Worm (Caenorhabditis elegans) whole organism, L3 larva: Measurements from ENCODE around the gene col-69.

Source experiments
- R02D3.7 ChIP-seq: fragments of 150-350 bp; optimal IDR thresholded peaks from 2 replicates; lab custom pipeline; 2014; ENCODE audit warnings: missing biosample characterization, missing genetic modification characterization
- ZK546.5 ChIP-seq: sonication (generic microtip); optimal IDR thresholded peaks from 2 replicates; lab custom pipeline; 2017; ENCODE audit warnings: missing biosample characterization, missing genetic modification characterization
- aly-2 ChIP-seq: fragments of 150-350 bp; optimal IDR thresholded peaks from 2 replicates; lab custom pipeline; 2014; ENCODE audit warnings: missing biosample characterization, missing genetic modification characterization
- ama-1 ChIP-seq: fragments of 150-350 bp; optimal IDR thresholded peaks from 2 replicates; lab custom pipeline; 2018
- ceh-16 ChIP-seq: sonication (generic microtip); optimal IDR thresholded peaks from 2 replicates; lab custom pipeline; 2017; ENCODE audit warnings: missing biosample characterization, missing genetic modification characterization
- ceh-28 ChIP-seq: fragments of 150-350 bp; optimal IDR thresholded peaks from 2 replicates; lab custom pipeline; 2014; ENCODE audit warnings: missing biosample characterization, missing genetic modification reagents, missing genetic modification characterization
- ceh-82 ChIP-seq: fragments of 150-350 bp; optimal IDR thresholded peaks from 2 replicates; lab custom pipeline; 2014; ENCODE audit warnings: missing biosample characterization, missing genetic modification characterization
- ceh-9 ChIP-seq: sonication (generic microtip); optimal IDR thresholded peaks from 2 replicates; lab custom pipeline; 2018; ENCODE audit warnings: missing biosample characterization, missing genetic modification characterization
- daf-12 ChIP-seq: fragments of 150-350 bp; optimal IDR thresholded peaks from 2 replicates; lab custom pipeline; 2014; ENCODE audit warnings: missing biosample characterization, missing genetic modification reagents, missing genetic modification characterization
- egl-27 ChIP-seq: sonication (generic microtip); optimal IDR thresholded peaks from 4 replicates; lab custom pipeline; 2017; ENCODE audit warnings: missing biosample characterization, missing genetic modification reagents, missing genetic modification characterization
- egl-5 ChIP-seq: fragments of 150-350 bp; optimal IDR thresholded peaks from 2 replicates; lab custom pipeline; 2017; ENCODE audit warnings: missing biosample characterization, missing genetic modification reagents, missing genetic modification characterization, inconsistent platforms
- elt-1 ChIP-seq: fragments of 150-350 bp; optimal IDR thresholded peaks from 2 replicates; lab custom pipeline; 2014; ENCODE audit warnings: missing biosample characterization, missing genetic modification characterization
- elt-2 ChIP-seq: sonication (generic microtip); optimal IDR thresholded peaks from 2 replicates; lab custom pipeline; 2016; ENCODE audit warnings: missing genetic modification reagents, mild to moderate bottlenecking, missing genetic modification characterization, missing compliant biosample characterization
- elt-3 ChIP-seq, 3 experiments: fragments of 150-350 bp in 1 of 3; sonication (generic microtip) in 2 of 3; optimal IDR thresholded peaks; 2 replicates in 2 of 3; 4 replicates in 1 of 3; lab custom pipeline; 2014 to 2017; ENCODE audit warnings: missing biosample characterization in 3 of 3, missing genetic modification characterization in 3 of 3
- eor-1 ChIP-seq, 2 experiments: fragments of 150-350 bp; optimal IDR thresholded peaks; 2 replicates each; lab custom pipeline; 2014 to 2018; ENCODE audit warnings: missing biosample characterization in 2 of 2, missing genetic modification characterization in 2 of 2
- fkh-10 ChIP-seq: sonication (generic microtip); optimal IDR thresholded peaks from 2 replicates; lab custom pipeline; 2017; ENCODE audit warnings: missing biosample characterization, missing genetic modification reagents, missing genetic modification characterization
- fkh-2 ChIP-seq: fragments of 150-350 bp; optimal IDR thresholded peaks from 2 replicates; lab custom pipeline; 2014; ENCODE audit warnings: missing biosample characterization, missing genetic modification reagents, missing genetic modification characterization
- hmg-11 ChIP-seq: sonication (generic microtip); optimal IDR thresholded peaks from 2 replicates; lab custom pipeline; 2016; ENCODE audit warnings: missing genetic modification characterization, missing compliant biosample characterization
- jun-1 ChIP-seq: fragments of 150-350 bp; optimal IDR thresholded peaks from 2 replicates; lab custom pipeline; 2014; ENCODE audit warnings: missing biosample characterization, missing genetic modification reagents, missing genetic modification characterization
- lin-15B ChIP-seq: fragments of 150-350 bp; optimal IDR thresholded peaks from 2 replicates; lab custom pipeline; 2014; ENCODE audit warnings: missing biosample characterization, missing genetic modification characterization
- lin-39 ChIP-seq: fragments of 150-350 bp; optimal IDR thresholded peaks from 2 replicates; lab custom pipeline; 2018; ENCODE audit warnings: missing biosample characterization, missing genetic modification reagents, missing genetic modification characterization
- lsy-12 ChIP-seq: sonication (generic microtip); optimal IDR thresholded peaks from 2 replicates; lab custom pipeline; 2016; ENCODE audit warnings: mild to moderate bottlenecking, missing genetic modification characterization, missing compliant biosample characterization
- mdl-1 ChIP-seq: fragments of 150-350 bp; optimal IDR thresholded peaks from 2 replicates; lab custom pipeline; 2014; ENCODE audit warnings: missing biosample characterization, missing genetic modification characterization
- mml-1 ChIP-seq: fragments of 150-350 bp; sonication (generic microtip); optimal IDR thresholded peaks from 3 replicates; lab custom pipeline; 2014; ENCODE audit warnings: missing biosample characterization, missing genetic modification characterization
- nfya-1 ChIP-seq: sonication (generic microtip); optimal IDR thresholded peaks from 2 replicates; lab custom pipeline; 2017; ENCODE audit warnings: missing genetic modification characterization, mild to moderate bottlenecking, missing compliant biosample characterization, antibody characterized with exemption, moderate library complexity; ENCODE audit not compliant: insufficient read depth
- nhr-11 ChIP-seq: fragments of 150-350 bp; optimal IDR thresholded peaks from 2 replicates; lab custom pipeline; 2014; ENCODE audit warnings: missing biosample characterization, missing genetic modification characterization
- nhr-12 ChIP-seq: fragments of 150-350 bp; optimal IDR thresholded peaks from 2 replicates; lab custom pipeline; 2014; ENCODE audit warnings: missing biosample characterization, missing genetic modification characterization
- nhr-23 ChIP-seq: fragments of 150-350 bp; optimal IDR thresholded peaks from 2 replicates; lab custom pipeline; 2014; ENCODE audit warnings: missing biosample characterization, missing genetic modification reagents, missing genetic modification characterization
- nhr-237 ChIP-seq: fragments of 150-350 bp; optimal IDR thresholded peaks from 2 replicates; lab custom pipeline; 2014; ENCODE audit warnings: missing biosample characterization, missing genetic modification characterization
- nhr-25 ChIP-seq: sonication (generic microtip); optimal IDR thresholded peaks from 2 replicates; lab custom pipeline; 2017; ENCODE audit warnings: missing biosample characterization, missing genetic modification characterization
- nhr-28 ChIP-seq: fragments of 150-350 bp; optimal IDR thresholded peaks from 2 replicates; lab custom pipeline; 2014; ENCODE audit warnings: missing biosample characterization, missing genetic modification characterization
- nhr-43 ChIP-seq: sonication (generic microtip); optimal IDR thresholded peaks from 2 replicates; lab custom pipeline; 2016; ENCODE audit warnings: mild to moderate bottlenecking, missing genetic modification characterization, missing compliant biosample characterization; ENCODE audit not compliant: poor library complexity, severe bottlenecking
- nhr-67 ChIP-seq: fragments of 150-350 bp; optimal IDR thresholded peaks from 2 replicates; lab custom pipeline; 2014; ENCODE audit warnings: missing biosample characterization, missing genetic modification characterization
- nhr-76 ChIP-seq: fragments of 150-350 bp; sonication (generic microtip); optimal IDR thresholded peaks from 5 replicates; lab custom pipeline; 2014; ENCODE audit warnings: missing biosample characterization, missing genetic modification characterization
- nhr-77 ChIP-seq: fragments of 150-350 bp; optimal IDR thresholded peaks from 2 replicates; lab custom pipeline; 2014; ENCODE audit warnings: missing biosample characterization, missing genetic modification characterization
- pha-4 ChIP-seq: fragments of 150-350 bp; optimal IDR thresholded peaks from 2 replicates; lab custom pipeline; 2014; ENCODE audit warnings: missing biosample characterization, missing genetic modification reagents, missing genetic modification characterization
- pqm-1 ChIP-seq: fragments of 150-350 bp; optimal IDR thresholded peaks from 2 replicates; lab custom pipeline; 2017; ENCODE audit warnings: missing biosample characterization, missing genetic modification characterization, inconsistent platforms
- sea-2 ChIP-seq: fragments of 150-350 bp; sonication (generic microtip); optimal IDR thresholded peaks from 4 replicates; lab custom pipeline; 2014; ENCODE audit warnings: missing biosample characterization, missing genetic modification reagents, missing genetic modification characterization
- skn-1 ChIP-seq: fragments of 150-350 bp; optimal IDR thresholded peaks from 2 replicates; lab custom pipeline; 2014; ENCODE audit warnings: missing biosample characterization, missing genetic modification characterization
- snpc-4 ChIP-seq: fragments of 150-350 bp; optimal IDR thresholded peaks from 2 replicates; lab custom pipeline; 2014; ENCODE audit warnings: missing biosample characterization, missing genetic modification characterization
- tbx-2 ChIP-seq: sonication (generic microtip); optimal IDR thresholded peaks from 2 replicates; lab custom pipeline; 2016; ENCODE audit warnings: mild to moderate bottlenecking, missing genetic modification characterization, missing compliant biosample characterization
- unc-39 ChIP-seq: sonication (generic microtip); optimal IDR thresholded peaks from 4 replicates; lab custom pipeline; 2017; ENCODE audit warnings: missing biosample characterization, missing genetic modification characterization
- unc-62 ChIP-seq: fragments of 150-350 bp; sonication (generic microtip); optimal IDR thresholded peaks from 4 replicates; lab custom pipeline; 2014; ENCODE audit warnings: missing biosample characterization, missing genetic modification reagents, missing genetic modification characterization
- zag-1 ChIP-seq: fragments of 150-350 bp; optimal IDR thresholded peaks from 2 replicates; lab custom pipeline; 2014; ENCODE audit warnings: missing biosample characterization, missing genetic modification characterization
- ztf-11 ChIP-seq: fragments of 150-350 bp; optimal IDR thresholded peaks from 2 replicates; lab custom pipeline; 2014; ENCODE audit warnings: missing biosample characterization, missing genetic modification characterization
- ztf-4 ChIP-seq: fragments of 150-350 bp; optimal IDR thresholded peaks from 2 replicates; lab custom pipeline; 2014; ENCODE audit warnings: missing biosample characterization, missing genetic modification characterization

col-69 gene

DNA sequence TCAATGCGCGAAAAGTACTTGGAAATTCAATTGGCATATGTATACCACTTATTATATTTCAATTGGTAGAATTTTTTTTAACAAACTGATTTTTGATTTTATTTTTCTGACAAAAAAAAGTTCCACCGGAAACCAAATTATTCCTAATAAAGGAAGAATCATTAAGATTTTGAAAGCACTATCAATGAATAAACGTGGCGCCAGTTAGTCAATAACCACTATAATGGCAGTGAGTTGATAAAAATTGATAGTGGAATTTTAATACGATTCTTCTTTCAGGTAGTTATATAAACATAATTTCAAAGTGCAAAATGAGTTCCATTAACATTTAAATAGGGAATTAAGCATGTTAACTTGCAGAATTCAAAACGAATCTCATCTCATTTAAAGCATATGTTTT lies at the start of gene col-69:
TSS of gene col-69 (minus strand) at position 101 of the 400 bp plus-strand sequence.
- TF ChIP-seq elt-2 (tag; lab: Kevin White, UChicago) (peak; percentile 15), daf-12 (no peak), nfya-1 (no peak)

DNA sequence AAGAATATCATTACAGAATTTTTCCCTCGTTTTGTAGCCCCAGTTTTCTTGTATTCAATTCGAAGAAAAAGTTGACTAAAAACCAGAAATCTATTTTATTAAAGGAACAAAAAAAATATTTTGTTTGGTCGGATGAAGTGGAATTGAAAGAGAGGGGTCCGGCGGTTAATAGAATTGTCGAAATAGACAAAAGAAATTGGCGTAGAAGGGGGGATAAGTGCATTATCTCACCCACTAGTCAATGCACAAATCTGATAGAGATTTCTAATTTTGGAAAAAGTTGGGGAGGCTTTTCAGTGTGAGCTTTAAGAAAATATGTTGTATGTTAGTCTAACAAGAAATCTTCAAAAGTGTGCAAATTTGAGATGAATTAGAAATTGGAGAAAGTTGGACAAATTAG lies 48.9 kb upstream of the col-69 start:
- no peak for TF ChIP-seq elt-3 (tag; optimal IDR thresholded peaks at IDR 0.05; lab: Kevin White, UChicago)
- TF ChIP-seq lin-39 (tag; lab: Kevin White, UChicago) = no peak
- no peak for TF ChIP-seq tbx-2 (tag; lab: Kevin White, UChicago)
- no peak for TF ChIP-seq nhr-11 (tag; lab: Kevin White, UChicago)
- no peak for TF ChIP-seq nhr-23 (tag; lab: Kevin White, UChicago)
- no peak for TF ChIP-seq sea-2
- TF ChIP-seq fkh-10 (GFP tag; lab: Kevin White, UChicago) = no peak
- TF ChIP-seq nhr-43 (tag; lab: Kevin White, UChicago) = no peak
- no peak for TF ChIP-seq pqm-1 (tag; lab: Kevin White, UChicago)
- TF ChIP-seq ztf-4 (tag; lab: Kevin White, UChicago) = no peak
- no peak for TF ChIP-seq aly-2 (tag; lab: Kevin White, UChicago)
- TF ChIP-seq ceh-9 (tag; lab: Kevin White, UChicago) = no peak
- TF ChIP-seq snpc-4 (tag; lab: Kevin White, UChicago) = no peak
- TF ChIP-seq elt-1 (tag; lab: Kevin White, UChicago) = no peak
- TF ChIP-seq, all 47 proteins: peak for 0

ce11 chrII:349749-350148 lies 44.2 kb upstream of the col-69 start:
- TF ChIP-seq ama-1 (lab: Kevin White, UChicago) = no peak
- no peak for TF ChIP-seq skn-1 (tag; lab: Kevin White, UChicago)
- TF ChIP-seq pqm-1 (tag; lab: Kevin White, UChicago) = no peak
- TF ChIP-seq ZK546.5 (tag; lab: Kevin White, UChicago) = no peak

DNA sequence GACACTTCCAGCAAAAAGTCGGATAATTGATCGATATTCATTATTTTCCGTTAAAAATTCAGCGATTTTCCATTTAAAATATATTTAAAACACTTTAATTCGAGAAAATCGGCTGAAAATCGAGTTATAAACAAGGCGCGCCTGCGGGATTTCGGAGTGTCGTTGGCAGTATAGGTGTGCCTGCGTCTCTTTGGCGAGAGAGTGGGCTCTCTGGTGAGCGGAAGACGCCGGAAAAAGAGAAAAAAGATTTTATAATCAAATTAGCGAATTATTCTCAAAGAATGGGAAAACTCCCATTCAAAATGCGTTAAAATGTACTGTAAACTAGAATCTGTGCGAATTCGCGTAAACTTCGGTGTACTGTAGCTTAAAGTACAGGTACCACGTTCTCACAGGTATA lies 42.2 kb upstream of the col-69 start, which contains the start of gene D1069.3:
TSS of gene D1069.3 (minus strand) at position 158 of the 400 bp plus-strand sequence.
- no peak for TF ChIP-seq nhr-23 (tag; lab: Kevin White, UChicago)
- no peak for TF ChIP-seq elt-3 (tag; optimal IDR thresholded peaks at IDR 0.05; lab: Kevin White, UChicago)
- no peak for TF ChIP-seq nhr-11 (tag; lab: Kevin White, UChicago)
- peak; percentile 14 for TF ChIP-seq egl-5 (tag; lab: Kevin White, UChicago)
- no peak for TF ChIP-seq unc-39 (tag; lab: Kevin White, UChicago)
- TF ChIP-seq lin-15B = peak; percentile 28
- TF ChIP-seq daf-12 = no peak
- no peak for TF ChIP-seq eor-1 (tag; optimal IDR thresholded peaks at IDR 0.05; lab: Kevin White, UChicago)
- TF ChIP-seq ceh-28 (tag; lab: Kevin White, UChicago) = no peak
- TF ChIP-seq zag-1 (tag; lab: Kevin White, UChicago) = no peak
- TF ChIP-seq nfya-1 = peak; percentile 55
- no peak for TF ChIP-seq fkh-10 (GFP tag; lab: Kevin White, UChicago)
- no peak for TF ChIP-seq snpc-4 (tag; lab: Kevin White, UChicago)
- TF ChIP-seq mml-1 (tag; lab: Kevin White, UChicago) = no peak
- no peak for TF ChIP-seq ceh-16
- TF ChIP-seq ZK546.5 (tag; lab: Kevin White, UChicago) = no peak
- TF ChIP-seq egl-27 (tag; lab: Kevin White, UChicago) = no peak
- no peak for TF ChIP-seq skn-1 (tag; lab: Kevin White, UChicago)
- no peak for TF ChIP-seq nhr-25 (tag; lab: Kevin White, UChicago)
- no peak for TF ChIP-seq nhr-237 (tag; lab: Kevin White, UChicago)
- no peak for TF ChIP-seq nhr-76
- no peak for TF ChIP-seq pqm-1 (tag; lab: Kevin White, UChicago)
- TF ChIP-seq hmg-11 (tag; lab: Kevin White, UChicago) = peak; percentile 77
- TF ChIP-seq fkh-2 (tag; lab: Kevin White, UChicago) = no peak
- no peak for TF ChIP-seq ceh-82
- TF ChIP-seq elt-1 (tag; lab: Kevin White, UChicago) = no peak
- no peak for TF ChIP-seq nhr-67 (tag; lab: Kevin White, UChicago)
- TF ChIP-seq nhr-28 (tag; lab: Kevin White, UChicago) = no peak
- no peak for TF ChIP-seq lsy-12 (tag; lab: Kevin White, UChicago)
- no peak for TF ChIP-seq ama-1 (lab: Kevin White, UChicago)
- no peak for TF ChIP-seq mdl-1 (tag; lab: Kevin White, UChicago)
- no peak for TF ChIP-seq unc-62 (GFP tag; lab: Kevin White, UChicago)
- TF ChIP-seq ztf-11 (tag; lab: Kevin White, UChicago) = no peak
- peak; percentile 37 for TF ChIP-seq pha-4 (tag; lab: Kevin White, UChicago)
- no peak for TF ChIP-seq jun-1 (tag; lab: Kevin White, UChicago)
- no peak for TF ChIP-seq nhr-77 (tag; lab: Kevin White, UChicago)
- no peak for TF ChIP-seq nhr-43 (tag; lab: Kevin White, UChicago)
- TF ChIP-seq lin-39 (tag; lab: Kevin White, UChicago) = no peak
- TF ChIP-seq sea-2 = no peak
- TF ChIP-seq elt-2 (tag; lab: Kevin White, UChicago) = no peak
- TF ChIP-seq ztf-4 (tag; lab: Kevin White, UChicago) = no peak
- TF ChIP-seq nhr-12 (tag; lab: Kevin White, UChicago) = no peak
- no peak for TF ChIP-seq R02D3.7 (tag; lab: Kevin White, UChicago)
